Fruit fly (Drosophila melanogaster) whole organism, prepupa: ENCODE data around the gene eIF4A.
A peak's percentile ranks its signal among the peaks of the same experiment; 100 is the strongest.

Experiments
- Blimp-1 ChIP-seq: fragments of 200-800 bp; sonication (Bioruptor generic); optimal IDR thresholded peaks from 3 replicates; lab custom pipeline; 2017; ENCODE audit warnings: missing biosample characterization, missing genetic modification characterization, mild to moderate bottlenecking, moderate library complexity, missing genetic modification reagents
- CG10631 ChIP-seq: fragments of 200-800 bp; sonication (Bioruptor generic); optimal IDR thresholded peaks from 2 replicates; lab custom pipeline; 2016; ENCODE audit warnings: missing biosample characterization, missing genetic modification characterization
- CG10669 ChIP-seq: fragments of 200-800 bp; sonication (Bioruptor generic); optimal IDR thresholded peaks from 3 replicates; lab custom pipeline; 2018; ENCODE audit warnings: missing biosample characterization, mild to moderate bottlenecking, missing genetic modification characterization, moderate library complexity
- CG11294 ChIP-seq: fragments of 200-800 bp; sonication (Bioruptor generic); IDR thresholded peaks from 2 replicates; pipeline ENCODE4 v1.3.6; 2022; ENCODE audit warnings: missing biosample characterization, missing genetic modification characterization
- CG11762 ChIP-seq: fragments of 200-800 bp; sonication (Bioruptor generic); optimal IDR thresholded peaks from 3 replicates; lab custom pipeline; 2016; ENCODE audit warnings: missing biosample characterization, missing genetic modification characterization; ENCODE audit not compliant: insufficient read depth
- CG11902 ChIP-seq: fragments of 200-800 bp; sonication (Bioruptor generic); optimal IDR thresholded peaks from 3 replicates; lab custom pipeline; 2016; ENCODE audit warnings: missing biosample characterization, missing genetic modification characterization
- CG15336 ChIP-seq: fragments of 200-800 bp; sonication (Bioruptor generic); IDR thresholded peaks from 2 replicates; pipeline ENCODE4 v1.3.6; 2022; ENCODE audit warnings: missing biosample characterization, missing genetic modification characterization
- CG3032 ChIP-seq: fragments of 200-800 bp; optimal IDR thresholded peaks from 2 replicates; lab custom pipeline; 2019; ENCODE audit warnings: missing biosample characterization, mild to moderate bottlenecking, missing genetic modification characterization, moderate library complexity
- CG31627 ChIP-seq: fragments of 200-800 bp; sonication (Bioruptor generic); optimal IDR thresholded peaks from 3 replicates; lab custom pipeline; 2016; ENCODE audit warnings: missing biosample characterization, missing genetic modification characterization
- CG32006 ChIP-seq: fragments of 200-800 bp; sonication (Bioruptor generic); optimal IDR thresholded peaks from 3 replicates; lab custom pipeline; 2017; ENCODE audit warnings: missing biosample characterization, mild to moderate bottlenecking, missing genetic modification characterization
- CG34406 ChIP-seq: fragments of 200-800 bp; sonication (Bioruptor generic); optimal IDR thresholded peaks from 3 replicates; lab custom pipeline; 2016; ENCODE audit warnings: missing biosample characterization, missing genetic modification characterization
- CG3919 ChIP-seq: fragments of 200-800 bp; sonication (Bioruptor generic); optimal IDR thresholded peaks from 3 replicates; lab custom pipeline; 2016; ENCODE audit warnings: missing biosample characterization, missing genetic modification characterization
- CG4318 ChIP-seq: fragments of 200-800 bp; sonication (Bioruptor generic); optimal IDR thresholded peaks from 3 replicates; lab custom pipeline; 2017; ENCODE audit warnings: missing biosample characterization, mild to moderate bottlenecking, missing genetic modification characterization
- CG6163 ChIP-seq: fragments of 200-800 bp; sonication (Bioruptor generic); IDR thresholded peaks from 3 replicates; pipeline ENCODE4 v1.3.6; 2022; ENCODE audit warnings: missing biosample characterization, missing genetic modification characterization
- CG6792 ChIP-seq: fragments of 200-800 bp; sonication (Bioruptor generic); optimal IDR thresholded peaks from 3 replicates; lab custom pipeline; 2016; ENCODE audit warnings: missing biosample characterization, missing genetic modification characterization
- CG6808 ChIP-seq: fragments of 200-800 bp; sonication (Bioruptor generic); optimal IDR thresholded peaks from 3 replicates; lab custom pipeline; 2017; ENCODE audit warnings: missing biosample characterization, missing genetic modification characterization, mild to moderate bottlenecking, moderate library complexity, missing genetic modification reagents
- CG6854 ChIP-seq: fragments of 200-800 bp; sonication (Bioruptor generic); optimal IDR thresholded peaks from 2 replicates; lab custom pipeline; 2017; ENCODE audit warnings: missing biosample characterization, mild to moderate bottlenecking, missing genetic modification characterization
- CG7368 ChIP-seq: fragments of 200-800 bp; sonication (Bioruptor generic); optimal IDR thresholded peaks from 3 replicates; lab custom pipeline; 2016; ENCODE audit warnings: missing biosample characterization, missing genetic modification characterization
- CG8319 ChIP-seq: fragments of 200-800 bp; sonication (Bioruptor generic); optimal IDR thresholded peaks from 3 replicates; lab custom pipeline; 2016; ENCODE audit warnings: missing biosample characterization, missing genetic modification characterization
- CG9139 ChIP-seq: fragments of 200-800 bp; sonication (Bioruptor generic); optimal IDR thresholded peaks from 3 replicates; lab custom pipeline; 2017; ENCODE audit warnings: missing biosample characterization, mild to moderate bottlenecking, missing genetic modification characterization
- Eip75B ChIP-seq: fragments of 200-800 bp; sonication (Bioruptor generic); optimal IDR thresholded peaks from 3 replicates; lab custom pipeline; 2016; ENCODE audit warnings: missing biosample characterization, missing genetic modification characterization
- Eip78C ChIP-seq: fragments of 200-800 bp; sonication (Bioruptor generic); peaks from one replicate; lab custom pipeline; 2016; ENCODE audit warnings: missing biosample characterization, missing genetic modification characterization
- Eip93F ChIP-seq: fragments of 200-800 bp; sonication (Bioruptor generic); optimal IDR thresholded peaks from 2 replicates; lab custom pipeline; 2016; ENCODE audit warnings: missing biosample characterization, mild to moderate bottlenecking, missing genetic modification characterization
- Ets21C ChIP-seq: fragments of 200-800 bp; sonication (Bioruptor generic); optimal IDR thresholded peaks from 3 replicates; lab custom pipeline; 2016; ENCODE audit warnings: missing biosample characterization, missing genetic modification characterization
- Ets96B ChIP-seq: fragments of 200-800 bp; optimal IDR thresholded peaks from 2 replicates; lab custom pipeline; 2019; ENCODE audit warnings: missing biosample characterization, mild to moderate bottlenecking, missing genetic modification characterization, moderate library complexity
- Gug ChIP-seq: fragments of 200-800 bp; sonication (Bioruptor generic); IDR thresholded peaks from 2 replicates; pipeline ENCODE4 v1.3.6; 2022; ENCODE audit warnings: missing biosample characterization, missing genetic modification characterization
- Hr38 ChIP-seq: sonication (Bioruptor generic); optimal IDR thresholded peaks from 2 replicates; lab custom pipeline; 2016; ENCODE audit warnings: missing biosample characterization, missing genetic modification characterization
- Hr39 ChIP-seq: fragments of 200-800 bp; sonication (Bioruptor generic); optimal IDR thresholded peaks from 2 replicates; lab custom pipeline; 2016; ENCODE audit warnings: missing biosample characterization, missing genetic modification characterization
- Hr4 ChIP-seq: fragments of 200-800 bp; sonication (Bioruptor generic); optimal IDR thresholded peaks from 3 replicates; lab custom pipeline; 2016; ENCODE audit warnings: missing biosample characterization, missing genetic modification characterization
- Lpt ChIP-seq: fragments of 200-800 bp; sonication (Bioruptor generic); optimal IDR thresholded peaks from 3 replicates; lab custom pipeline; 2016; ENCODE audit warnings: missing biosample characterization, missing genetic modification characterization
- Met ChIP-seq: fragments of 200-800 bp; sonication (Bioruptor generic); optimal IDR thresholded peaks from 3 replicates; lab custom pipeline; 2016; ENCODE audit warnings: missing biosample characterization, missing genetic modification characterization
- Sox102F ChIP-seq: fragments of 200-800 bp; sonication (Bioruptor generic); optimal IDR thresholded peaks from 2 replicates; lab custom pipeline; 2016; ENCODE audit warnings: missing biosample characterization, mild to moderate bottlenecking, missing genetic modification characterization
- Sox14 ChIP-seq: fragments of 200-800 bp; sonication (Bioruptor generic); optimal IDR thresholded peaks from 3 replicates; lab custom pipeline; 2016; ENCODE audit warnings: missing biosample characterization, missing genetic modification characterization
- Sox15 ChIP-seq: fragments of 200-800 bp; sonication (Bioruptor generic); optimal IDR thresholded peaks from 3 replicates; lab custom pipeline; 2016; ENCODE audit warnings: missing biosample characterization, missing genetic modification characterization
- acj6 ChIP-seq: fragments of 200-800 bp; sonication (Bioruptor generic); optimal IDR thresholded peaks from 3 replicates; lab custom pipeline; 2016; ENCODE audit warnings: missing biosample characterization, missing genetic modification characterization
- cyc ChIP-seq: fragments of 200-800 bp; sonication (Bioruptor generic); optimal IDR thresholded peaks from 3 replicates; lab custom pipeline; 2016; ENCODE audit warnings: missing biosample characterization, missing genetic modification characterization
- dac ChIP-seq: fragments of 200-800 bp; sonication (Bioruptor generic); optimal IDR thresholded peaks from 2 replicates; lab custom pipeline; 2017; ENCODE audit warnings: missing biosample characterization, mild to moderate bottlenecking, missing genetic modification characterization
- dsx ChIP-seq: fragments of 200-800 bp; optimal IDR thresholded peaks from 3 replicates; lab custom pipeline; 2019; ENCODE audit warnings: missing biosample characterization, mild to moderate bottlenecking, missing genetic modification characterization, moderate library complexity; ENCODE audit not compliant: poor library complexity, severe bottlenecking
- fd59A ChIP-seq: fragments of 200-800 bp; sonication (Bioruptor generic); optimal IDR thresholded peaks from 2 replicates; lab custom pipeline; 2017; ENCODE audit warnings: missing biosample characterization, mild to moderate bottlenecking, missing genetic modification characterization, missing genetic modification reagents
- fkh ChIP-seq: fragments of 200-800 bp; sonication (Bioruptor generic); optimal IDR thresholded peaks from 3 replicates; lab custom pipeline; 2017; ENCODE audit warnings: missing biosample characterization, mild to moderate bottlenecking, missing genetic modification characterization, moderate library complexity
- lz ChIP-seq: fragments of 200-800 bp; sonication (Bioruptor generic); optimal IDR thresholded peaks from 3 replicates; lab custom pipeline; 2016; ENCODE audit warnings: missing biosample characterization, missing genetic modification characterization
- pdm3 ChIP-seq: fragments of 200-800 bp; sonication (Bioruptor generic); optimal IDR thresholded peaks from 3 replicates; lab custom pipeline; 2016; ENCODE audit warnings: missing biosample characterization, missing genetic modification characterization
- salr ChIP-seq, 2 experiments: fragments of 200-800 bp; sonication (Bioruptor generic); optimal IDR thresholded peaks; 3 replicates each; lab custom pipeline; 2016 to 2018; ENCODE audit warnings: missing biosample characterization in 2 of 2, missing genetic modification characterization in 2 of 2, mild to moderate bottlenecking in 1 of 2
- spab ChIP-seq: fragments of 200-800 bp; sonication (Bioruptor generic); optimal IDR thresholded peaks from 2 replicates; lab custom pipeline; 2017; ENCODE audit warnings: missing biosample characterization, mild to moderate bottlenecking, missing genetic modification characterization, missing genetic modification reagents
- ss ChIP-seq, 2 experiments: fragments of 200-800 bp; sonication (Bioruptor generic); optimal IDR thresholded peaks; 2 replicates in 1 of 2; 3 replicates in 1 of 2; lab custom pipeline; 2017 to 2018; ENCODE audit warnings: mild to moderate bottlenecking in 2 of 2, missing biosample characterization in 2 of 2, missing genetic modification characterization in 2 of 2, moderate library complexity in 1 of 2
- topi ChIP-seq: fragments of 200-800 bp; sonication (Bioruptor generic); optimal IDR thresholded peaks from 3 replicates; lab custom pipeline; 2016; ENCODE audit warnings: missing biosample characterization, missing genetic modification characterization

Gene eIF4A

DNA sequence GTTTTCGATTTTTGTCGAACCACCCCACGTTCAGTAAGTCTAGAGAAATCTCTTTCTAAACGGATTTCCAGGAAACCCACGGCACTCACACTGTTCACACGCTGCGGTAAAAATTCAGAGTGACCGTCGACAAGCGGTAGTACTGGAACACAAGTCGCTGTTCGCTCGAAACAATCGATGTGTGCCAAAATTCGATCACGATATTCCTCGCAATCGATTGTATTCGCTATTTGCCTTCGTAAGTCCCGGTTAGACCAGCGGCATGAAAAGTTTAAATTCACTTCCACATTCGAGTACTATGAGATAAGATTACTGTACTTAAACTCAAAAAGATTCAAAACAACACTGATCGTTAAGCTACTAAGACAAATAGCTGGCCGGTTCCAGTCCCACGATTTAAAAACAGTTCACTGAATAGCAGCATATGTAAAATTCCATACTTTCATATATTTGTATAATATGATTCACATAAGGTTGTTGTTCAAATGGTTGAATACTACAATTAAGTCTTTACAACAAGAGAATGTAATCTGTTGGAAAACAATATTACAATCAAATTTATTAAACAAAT is 617 bp upstream of the eIF4A start, which contains the start of gene chic (continued):
- TF ChIP-seq CG3032 (no peak), fd59A (GFP tag; lab: Kevin White, UChicago) (no peak), spab (GFP tag; lab: Kevin White, UChicago) (no peak), Ets21C (GFP tag; lab: Kevin White, UChicago) (no peak), topi (no peak), CG8319 (GFP tag; lab: Kevin White, UChicago) (no peak), cyc (GFP tag; lab: Kevin White, UChicago) (peak; percentile 1), CG11294 (no peak), CG11762 (GFP tag; lab: Kevin White, UChicago) (no peak), Eip93F (GFP tag; lab: Kevin White, UChicago) (no peak), CG11902 (GFP tag; lab: Kevin White, UChicago) (no peak), CG3919 (GFP tag; lab: Kevin White, UChicago) (peak; percentile 24), CG6163 (GFP tag; lab: Robert Waterston, UW) (no peak), Blimp-1 (GFP tag; lab: Kevin White, UChicago) (no peak), dsx (GFP tag; lab: Kevin White, UChicago) (no peak), Eip75B (GFP tag; lab: Kevin White, UChicago) (no peak), ss (GFP tag; optimal IDR thresholded peaks at IDR 0.05; lab: Kevin White, UChicago) (peak; percentile 2 to 29), CG6854 (peak; percentile 68), pdm3 (GFP tag; lab: Kevin White, UChicago) (peak; percentile 4), Sox15 (GFP tag; lab: Kevin White, UChicago) (no peak), Met (GFP tag; lab: Kevin White, UChicago) (no peak), salr (GFP tag; optimal IDR thresholded peaks at IDR 0.05; lab: Kevin White, UChicago) (no peak), CG4318 (GFP tag; lab: Kevin White, UChicago) (no peak), CG9139 (GFP tag; lab: Kevin White, UChicago) (no peak), Lpt (GFP tag; lab: Kevin White, UChicago) (no peak)

DNA sequence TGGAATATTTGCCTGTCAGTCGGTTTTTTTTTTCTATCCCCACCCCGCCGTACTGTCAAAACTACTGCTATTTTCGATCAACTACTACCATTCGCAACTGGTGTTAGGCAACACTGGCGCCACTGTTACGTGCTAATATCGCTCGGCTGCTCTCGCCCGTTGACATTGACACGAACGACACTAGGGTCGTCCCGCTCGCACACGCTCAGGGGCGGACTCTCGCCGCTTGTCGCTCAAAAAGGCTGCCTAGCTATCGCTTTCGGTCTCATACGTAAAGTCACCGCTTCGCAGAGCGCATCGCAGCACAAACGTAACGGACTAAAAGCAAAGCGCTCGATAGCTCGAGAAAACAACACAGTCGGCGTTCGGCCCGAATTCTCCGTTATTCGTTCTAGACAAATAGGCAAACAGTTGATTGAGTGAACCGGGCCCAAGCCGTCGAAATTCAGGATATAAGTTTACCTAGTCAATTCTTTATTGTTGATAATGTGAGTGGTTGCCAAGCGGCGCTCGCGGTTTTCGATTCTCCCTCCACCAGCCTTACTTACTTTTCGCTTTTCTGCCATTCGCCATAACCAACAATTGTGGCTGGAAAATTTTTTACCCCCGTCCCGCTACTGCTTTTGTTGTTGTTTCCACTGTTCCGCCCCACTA is 897 bp downstream of the eIF4A start:
- TF ChIP-seq Lpt (GFP tag; lab: Kevin White, UChicago), result peak; percentile 2
- no peak for TF ChIP-seq Hr38 (GFP tag; lab: Kevin White, UChicago)
- TF ChIP-seq CG11294, result no peak
- peak; percentile 86 for TF ChIP-seq Eip78C
- TF ChIP-seq CG6792 (GFP tag; lab: Kevin White, UChicago), result peak; percentile 2
- TF ChIP-seq CG32006 (GFP tag; lab: Kevin White, UChicago), result peak; percentile 16
- TF ChIP-seq Sox14 (GFP tag; lab: Kevin White, UChicago), result peak; percentile 51
- peak; percentile 53 for TF ChIP-seq CG11902 (GFP tag; lab: Kevin White, UChicago)
- TF ChIP-seq CG8319 (GFP tag; lab: Kevin White, UChicago), result no peak
- peak; percentile 72 for TF ChIP-seq fkh (GFP tag; lab: Kevin White, UChicago)
- TF ChIP-seq CG7368, result peak; percentile 23
- peak; percentile 28 for TF ChIP-seq CG6808 (GFP tag; lab: Kevin White, UChicago)
- peak; percentile 21 for TF ChIP-seq Hr39 (GFP tag; lab: Kevin White, UChicago)
- TF ChIP-seq CG11762 (GFP tag; lab: Kevin White, UChicago), result no peak
- TF ChIP-seq lz (GFP tag; lab: Kevin White, UChicago), result peak; percentile 45
- no peak for TF ChIP-seq dac (GFP tag; lab: Kevin White, UChicago)
- no peak for TF ChIP-seq Sox102F (GFP tag; lab: Kevin White, UChicago)
- peak; percentile 25 for TF ChIP-seq pdm3 (GFP tag; lab: Kevin White, UChicago)
- peak; percentile 22 for TF ChIP-seq Met (GFP tag; lab: Kevin White, UChicago)
- TF ChIP-seq CG10631 (GFP tag; lab: Kevin White, UChicago), result no peak
- no peak for TF ChIP-seq acj6 (GFP tag; lab: Kevin White, UChicago)
- no peak for TF ChIP-seq CG31627 (GFP tag; lab: Kevin White, UChicago)
- TF ChIP-seq Hr4, result peak; percentile 14
- TF ChIP-seq CG9139 (GFP tag; lab: Kevin White, UChicago), result peak; percentile 28
- TF ChIP-seq Sox15 (GFP tag; lab: Kevin White, UChicago), result no peak
- no peak for TF ChIP-seq spab (GFP tag; lab: Kevin White, UChicago)
- no peak for TF ChIP-seq Gug (GFP tag; lab: Robert Waterston, UW)
- peak; percentile 4 for TF ChIP-seq CG10669 (GFP tag; lab: Kevin White, UChicago)
- TF ChIP-seq Ets96B (tag; lab: Kevin White, UChicago), result peak; percentile 29
- TF ChIP-seq Eip75B (GFP tag; lab: Kevin White, UChicago), result peak; percentile 48
- no peak for TF ChIP-seq CG34406 (GFP tag; lab: Kevin White, UChicago)
- no peak for TF ChIP-seq CG15336 (GFP tag; lab: Robert Waterston, UW)
- peak; percentile 34 for TF ChIP-seq cyc (GFP tag; lab: Kevin White, UChicago)
- no peak for TF ChIP-seq CG3032
